Fruit fly (Drosophila melanogaster) whole organism, embryonic: ENCODE measurements around the gene Desat1.

Experiments used
- Atf6 ChIP-seq: fragments of 200-800 bp; sonication (Bioruptor generic); IDR thresholded peaks from 2 replicates; pipeline ENCODE4 v1.3.6; 2022; ENCODE audit warnings: missing biosample characterization, missing genetic modification characterization
- CG12236 ChIP-seq: fragments of 200-800 bp; sonication (Bioruptor generic); optimal IDR thresholded peaks from 2 replicates; lab custom pipeline; 2016; ENCODE audit warnings: missing biosample characterization, missing genetic modification characterization
- lmd ChIP-seq: fragments of 200-800 bp; sonication (Bioruptor generic); IDR thresholded peaks from 2 replicates; pipeline ENCODE4 v1.3.6; 2022; ENCODE audit warnings: missing biosample characterization, missing genetic modification characterization
- lola ChIP-seq, 3 experiments: fragments of >200 bp in 2 of 3; fragments of 200-800 bp in 1 of 3; sonication (Bioruptor generic) in 1 of 3; optimal IDR thresholded peaks; 2 replicates each; lab custom pipeline; 2017 to 2019; ENCODE audit warnings: missing biosample characterization in 3 of 3, missing genetic modification characterization in 3 of 3, mild to moderate bottlenecking in 1 of 3, moderate library complexity in 1 of 3
- lov ChIP-seq, 2 experiments: fragments of 200-800 bp in 1 of 2; fragments of >200 bp in 1 of 2; sonication (Bioruptor generic) in 1 of 2; IDR thresholded peaks in 1 of 2; optimal IDR thresholded peaks in 1 of 2; 2 replicates in 1 of 2; 3 replicates in 1 of 2; pipeline versions ENCODE4 v1.3.6 to Lab custom; 2017 to 2022; ENCODE audit warnings: missing biosample characterization in 1 of 2, missing genetic modification characterization in 1 of 2
- onecut ChIP-seq: fragments of 200-800 bp; sonication (Bioruptor generic); IDR thresholded peaks from 2 replicates; pipeline ENCODE4 v1.3.6; 2022; ENCODE audit warnings: missing biosample characterization, missing genetic modification characterization

- TF ChIP-seq CG12236 (GFP tag; lab: Kevin White, UChicago) (no peak), lmd (no peak), lov (optimal IDR thresholded peaks at IDR 0.05; lab: Kevin White, UChicago) (no peak), lov (GFP tag; IDR thresholded peaks at IDR 0.05; lab: Robert Waterston, UW) (no peak), Atf6 (GFP tag; lab: Robert Waterston, UW) (no peak), onecut (GFP tag; lab: Robert Waterston, UW) (no peak), lola (GFP tag; optimal IDR thresholded peaks at IDR 0.05; lab: Kevin White, UChicago) (no peak)
Observed at dm6 chr3R:12445468-12445867, 6.1 kb downstream of the Desat1 start.
